Worm (Caenorhabditis elegans) whole organism, L1 larva: Measurements from ENCODE around the gene C25E10.11.
A peak's percentile ranks its signal among the peaks of the same experiment; 100 is the strongest.

Source experiments
- C34B4.2 ChIP-seq: sonication (generic microtip); optimal IDR thresholded peaks from 2 replicates; lab custom pipeline; 2017; ENCODE audit warnings: mild to moderate bottlenecking, missing genetic modification characterization, missing compliant biosample characterization
- blmp-1 ChIP-seq: fragments of 150-350 bp; optimal IDR thresholded peaks from 2 replicates; lab custom pipeline; 2014; ENCODE audit warnings: missing biosample characterization, missing genetic modification characterization
- ceh-8 ChIP-seq: fragments of 200-800 bp; sonication (Bioruptor generic); optimal IDR thresholded peaks from 2 replicates; lab custom pipeline; 2018; ENCODE audit warnings: mild to moderate bottlenecking, missing genetic modification characterization, moderate library complexity, missing compliant biosample characterization
- dpl-1 ChIP-seq, 3 experiments: fragments of 150-350 bp in 2 of 3; sonication (generic microtip) in 1 of 3; optimal IDR thresholded peaks; 2 replicates each; lab custom pipeline; 2014 to 2017; ENCODE audit warnings: missing biosample characterization in 3 of 3, missing genetic modification characterization in 3 of 3, missing genetic modification reagents in 3 of 3
- efl-1 ChIP-seq, 4 experiments: fragments of 150-350 bp; optimal IDR thresholded peaks in 3 of 4; peaks in 1 of 4; 1 replicate in 1 of 4; 2 replicates in 3 of 4; lab custom pipeline; 2014; ENCODE audit warnings: missing biosample characterization in 2 of 4, missing genetic modification characterization in 2 of 4, missing genetic modification reagents in 2 of 4
- egl-13 ChIP-seq: sonication (generic microtip); optimal IDR thresholded peaks from 2 replicates; lab custom pipeline; 2016; ENCODE audit warnings: missing genotype, missing genetic modification reagents, missing genetic modification characterization, missing compliant biosample characterization
- elt-2 ChIP-seq: sonication (generic microtip); optimal IDR thresholded peaks from 2 replicates; lab custom pipeline; 2016; ENCODE audit warnings: missing genetic modification characterization, mild to moderate bottlenecking, inconsistent platforms, missing compliant biosample characterization, missing genetic modification reagents
- ets-5 ChIP-seq: fragments of 200-800 bp; sonication (Bioruptor generic); IDR thresholded peaks from 2 replicates; pipeline ENCODE4 v1.3.6; 2022; ENCODE audit warnings: missing genetic modification characterization, missing compliant biosample characterization
- fkh-10 ChIP-seq: sonication (generic microtip); optimal IDR thresholded peaks from 2 replicates; lab custom pipeline; 2017; ENCODE audit warnings: missing biosample characterization, missing genetic modification reagents, missing genetic modification characterization
- fkh-8 ChIP-seq: sonication (generic microtip); optimal IDR thresholded peaks from 2 replicates; lab custom pipeline; 2016; ENCODE audit warnings: mild to moderate bottlenecking, missing genetic modification characterization, missing compliant biosample characterization
- fos-1 ChIP-seq: fragments of 150-350 bp; optimal IDR thresholded peaks from 2 replicates; lab custom pipeline; 2014; ENCODE audit warnings: missing biosample characterization, missing genetic modification characterization
- hlh-17 ChIP-seq: fragments of 200-800 bp; sonication (Bioruptor generic); optimal IDR thresholded peaks from 2 replicates; lab custom pipeline; 2018; ENCODE audit warnings: missing genetic modification characterization, mild to moderate bottlenecking, missing compliant biosample characterization, moderate library complexity, borderline replicate concordance
- irx-1 ChIP-seq: sonication (generic microtip); optimal IDR thresholded peaks from 2 replicates; lab custom pipeline; 2016; ENCODE audit warnings: missing genetic modification characterization, missing compliant biosample characterization
- jun-1 ChIP-seq: fragments of 150-350 bp; optimal IDR thresholded peaks from 2 replicates; lab custom pipeline; 2014; ENCODE audit warnings: missing biosample characterization, missing genetic modification reagents, missing genetic modification characterization
- lin-14 ChIP-seq: fragments of 200-800 bp; sonication (Bioruptor generic); optimal IDR thresholded peaks from 2 replicates; lab custom pipeline; 2018; ENCODE audit warnings: mild to moderate bottlenecking, missing genetic modification characterization, moderate library complexity, missing compliant biosample characterization
- lin-35 ChIP-seq, 2 experiments: fragments of 150-350 bp; optimal IDR thresholded peaks; 2 replicates each; lab custom pipeline; 2014; ENCODE audit warnings: missing biosample characterization in 2 of 2, missing genetic modification characterization in 2 of 2, missing genetic modification reagents in 2 of 2
- mdl-1 ChIP-seq, 2 experiments: fragments of 150-350 bp; optimal IDR thresholded peaks; 2 replicates each; lab custom pipeline; 2014 to 2017; ENCODE audit warnings: missing biosample characterization in 2 of 2, missing genetic modification characterization in 2 of 2, inconsistent platforms in 1 of 2
- nhr-19 ChIP-seq: fragments of 200-800 bp; sonication (Bioruptor generic); conservative IDR thresholded peaks from 2 replicates; pipeline ENCODE4 v1.3.6; 2022; ENCODE audit warnings: missing genetic modification characterization, missing compliant biosample characterization
- nhr-20 ChIP-seq: sonication (generic microtip); optimal IDR thresholded peaks from 2 replicates; lab custom pipeline; 2016; ENCODE audit warnings: mild to moderate bottlenecking, missing genetic modification characterization, missing compliant biosample characterization
- nhr-28 ChIP-seq: fragments of 150-350 bp; optimal IDR thresholded peaks from 2 replicates; lab custom pipeline; 2014; ENCODE audit warnings: missing biosample characterization, missing genetic modification characterization
- nhr-71 ChIP-seq: sonication (generic microtip); optimal IDR thresholded peaks from 2 replicates; lab custom pipeline; 2016; ENCODE audit warnings: mild to moderate bottlenecking, missing genetic modification characterization, moderate library complexity, missing compliant biosample characterization
- nhr-85 ChIP-seq: sonication (generic microtip); peaks from one replicate; lab custom pipeline; 2016; ENCODE audit warnings: missing genetic modification characterization, inconsistent platforms, missing compliant biosample characterization
- nhr-90 ChIP-seq: sonication (generic microtip); optimal IDR thresholded peaks from 2 replicates; lab custom pipeline; 2016; ENCODE audit warnings: mild to moderate bottlenecking, missing genetic modification characterization, missing compliant biosample characterization; ENCODE audit not compliant: poor library complexity
- pag-3 ChIP-seq: sonication (generic microtip); optimal IDR thresholded peaks from 2 replicates; lab custom pipeline; 2017; ENCODE audit warnings: missing genetic modification characterization, mild to moderate bottlenecking, missing compliant biosample characterization, antibody characterized with exemption, borderline replicate concordance; ENCODE audit not compliant: insufficient read depth
- pax-3 ChIP-seq: fragments of 200-800 bp; sonication (Bioruptor generic); optimal IDR thresholded peaks from 2 replicates; lab custom pipeline; 2018; ENCODE audit warnings: mild to moderate bottlenecking, missing genetic modification characterization, moderate library complexity, missing compliant biosample characterization
- tbx-2 ChIP-seq: sonication (generic microtip); optimal IDR thresholded peaks from 2 replicates; lab custom pipeline; 2016; ENCODE audit warnings: missing genetic modification characterization, missing compliant biosample characterization
- tlp-1 ChIP-seq: fragments of 150-350 bp; optimal IDR thresholded peaks from 2 replicates; lab custom pipeline; 2014; ENCODE audit warnings: missing biosample characterization, missing genetic modification characterization
- unc-30 ChIP-seq: sonication (generic microtip); optimal IDR thresholded peaks from 2 replicates; lab custom pipeline; 2017; ENCODE audit warnings: missing biosample characterization, missing genetic modification characterization
- vab-15 ChIP-seq: sonication (generic microtip); optimal IDR thresholded peaks from 2 replicates; lab custom pipeline; 2017; ENCODE audit warnings: missing genotype, mild to moderate bottlenecking, missing genetic modification characterization, missing compliant biosample characterization
- xbp-1 ChIP-seq: sonication (generic microtip); optimal IDR thresholded peaks from 2 replicates; lab custom pipeline; 2016; ENCODE audit warnings: missing genetic modification characterization, missing compliant biosample characterization
- ztf-11 ChIP-seq, 2 experiments: sonication (generic microtip); optimal IDR thresholded peaks; 2 replicates each; lab custom pipeline; 2016 to 2017; ENCODE audit warnings: missing genetic modification characterization in 2 of 2, missing biosample characterization in 1 of 2, missing compliant biosample characterization in 1 of 2
- ztf-4 ChIP-seq: fragments of 150-350 bp; optimal IDR thresholded peaks from 2 replicates; lab custom pipeline; 2014; ENCODE audit warnings: missing biosample characterization, missing genetic modification characterization

C25E10.11 gene

DNA sequence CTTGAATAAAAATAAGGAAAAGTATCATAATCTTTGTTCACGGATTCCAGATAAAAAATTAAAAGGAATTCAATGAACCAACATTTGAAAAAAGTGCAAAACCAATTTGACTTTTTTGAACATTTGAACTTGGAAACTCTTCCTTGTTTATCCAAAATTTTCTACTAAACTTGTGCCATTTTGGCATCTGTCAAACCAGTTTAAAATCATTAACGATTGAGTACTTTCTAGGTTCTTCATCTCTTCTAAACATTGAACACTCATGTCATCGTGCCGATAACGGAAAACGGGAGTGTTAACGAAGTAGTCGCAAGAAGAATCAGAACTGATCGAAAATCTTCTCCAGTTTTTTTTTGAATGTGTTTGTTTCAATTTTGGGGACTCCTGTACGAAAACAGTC, 25.7 kb upstream of the C25E10.11 start (continued):
- no peak for TF ChIP-seq unc-30 (tag; lab: Kevin White, UChicago)
- TF ChIP-seq fkh-10 (GFP tag; lab: Kevin White, UChicago) = no peak
- no peak for TF ChIP-seq xbp-1
- peak in 1 of 2 experiments; percentile 24 for TF ChIP-seq lin-35 (GFP tag; optimal IDR thresholded peaks at IDR 0.05; lab: Kevin White, UChicago)
- TF ChIP-seq fos-1 (tag; lab: Kevin White, UChicago) = no peak
- peak; percentile 27 for TF ChIP-seq tbx-2 (tag; lab: Kevin White, UChicago)
- no peak for TF ChIP-seq pax-3 (tag; lab: Kevin White, UChicago)
- no peak for TF ChIP-seq efl-1 (optimal IDR thresholded peaks at IDR 0.05; lab: Kevin White, UChicago)
- no peak for TF ChIP-seq efl-1 (GFP tag; optimal IDR thresholded peaks at IDR 0.05 in 1 of 2; lab: Kevin White, UChicago)
- TF ChIP-seq fkh-8 (tag; lab: Kevin White, UChicago) = no peak
- no peak for TF ChIP-seq ceh-8 (GFP tag; lab: Kevin White, UChicago)
- no peak for TF ChIP-seq jun-1 (tag; lab: Kevin White, UChicago)
- no peak for TF ChIP-seq tlp-1 (tag; lab: Kevin White, UChicago)
- no peak for TF ChIP-seq ztf-11 (tag; optimal IDR thresholded peaks at IDR 0.05; lab: Kevin White, UChicago)
- no peak for TF ChIP-seq pag-3 (tag; lab: Kevin White, UChicago)
- TF ChIP-seq nhr-28 (tag; lab: Kevin White, UChicago) = no peak
- no peak for TF ChIP-seq dpl-1 (GFP tag; optimal IDR thresholded peaks at IDR 0.05; lab: Kevin White, UChicago)

DNA sequence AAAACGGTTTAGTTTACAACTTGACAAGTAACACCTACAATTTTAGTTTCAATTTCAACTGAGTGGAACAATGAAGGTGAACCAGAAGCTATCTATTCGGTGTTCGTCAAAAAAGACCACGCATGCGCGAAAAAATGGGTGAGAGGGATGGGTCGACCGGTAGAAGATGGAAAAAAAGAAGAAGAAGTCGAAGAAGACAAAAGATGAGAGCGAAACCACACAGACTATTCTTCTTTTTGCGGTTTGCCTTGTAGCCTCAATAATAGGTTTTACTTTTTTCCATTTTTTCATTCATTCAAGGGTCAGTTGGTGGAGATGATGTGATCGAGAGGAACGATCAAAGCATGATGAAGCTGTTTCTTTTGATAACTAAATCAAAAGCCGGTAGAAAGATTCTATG, 23.8 kb upstream of the C25E10.11 start:
- TF ChIP-seq blmp-1 (tag; lab: Kevin White, UChicago) (peak; percentile 62), irx-1 (no peak)

DNA sequence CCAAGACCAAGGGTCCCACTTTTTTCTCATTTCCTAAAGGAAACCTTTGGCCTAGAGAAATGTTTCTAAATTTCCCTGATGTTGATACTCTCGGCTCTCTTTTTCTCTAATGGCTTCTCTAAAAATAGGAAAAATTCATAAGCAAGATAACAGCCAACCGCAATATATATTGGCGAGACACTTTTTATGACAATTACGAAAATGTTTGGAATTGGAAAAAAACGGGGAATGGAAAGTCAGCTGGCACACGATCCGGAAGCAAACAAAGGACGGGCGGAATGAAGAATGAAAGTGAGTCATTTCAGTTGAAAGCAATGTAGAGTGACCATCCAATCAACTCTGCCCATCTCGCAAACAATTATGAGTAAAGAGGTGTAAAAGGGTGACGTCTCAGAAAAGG, 22.9 kb upstream of the C25E10.11 start:
- TF ChIP-seq elt-2 (tag; lab: Kevin White, UChicago) (peak; percentile 26), lin-14 (GFP tag; lab: Kevin White, UChicago) (peak; percentile 24), mdl-1 (tag; optimal IDR thresholded peaks at IDR 0.05; lab: Kevin White, UChicago) (peak in 1 of 2 experiments; percentile 7), jun-1 (tag; lab: Kevin White, UChicago) (peak; percentile 16), C34B4.2 (tag; lab: Kevin White, UChicago) (no peak)

DNA sequence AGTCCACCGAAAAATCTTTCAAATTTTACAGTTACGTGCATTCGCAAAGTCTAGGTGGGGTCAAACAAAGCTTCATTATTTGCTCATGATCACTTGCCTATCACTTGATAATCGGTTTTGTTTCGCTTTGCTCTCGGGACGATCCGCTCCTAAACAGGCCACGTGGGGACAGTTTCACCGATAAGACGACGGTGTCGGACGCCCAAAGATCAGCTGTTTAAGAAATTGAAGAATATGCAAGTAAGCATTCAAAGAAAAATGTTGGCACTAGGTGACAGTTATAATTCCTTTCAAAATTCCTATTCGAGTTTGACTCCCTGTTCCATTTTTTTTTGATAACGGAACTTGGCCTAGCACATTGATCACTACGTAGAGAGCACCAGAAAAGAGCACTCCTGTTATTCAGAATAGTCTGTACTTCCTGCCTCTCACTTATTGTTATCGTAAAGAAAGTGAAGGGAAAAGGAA, 21.5 kb upstream of the C25E10.11 start:
- peak; percentile 14 for TF ChIP-seq egl-13
- TF ChIP-seq nhr-85 = no peak
- TF ChIP-seq nhr-19 (GFP tag; lab: Robert Waterston, UW) = peak; percentile 25; the same call in 1 of the 2 replicates
- TF ChIP-seq mdl-1 (tag; optimal IDR thresholded peaks at IDR 0.05; lab: Kevin White, UChicago) = peak in 1 of 2 experiments; percentile 65
- peak; percentile 97 for TF ChIP-seq elt-2 (tag; lab: Kevin White, UChicago)
- TF ChIP-seq ets-5 = no peak
- peak; percentile 11 for TF ChIP-seq lin-14 (GFP tag; lab: Kevin White, UChicago)
- TF ChIP-seq vab-15 (tag; lab: Kevin White, UChicago) = no peak
- TF ChIP-seq fkh-10 (GFP tag; lab: Kevin White, UChicago) = no peak
- TF ChIP-seq efl-1 (optimal IDR thresholded peaks at IDR 0.05; lab: Kevin White, UChicago) = no peak
- peak in 1 of 2 experiments; percentile 89 for TF ChIP-seq efl-1 (GFP tag; optimal IDR thresholded peaks at IDR 0.05 in 1 of 2; lab: Kevin White, UChicago)
- no peak for TF ChIP-seq ztf-4 (tag; lab: Kevin White, UChicago)
- peak; percentile 52 for TF ChIP-seq nhr-90 (tag; lab: Kevin White, UChicago)
- peak; percentile 46 for TF ChIP-seq nhr-71
- peak; percentile 33 for TF ChIP-seq nhr-20 (tag; lab: Kevin White, UChicago)
- no peak for TF ChIP-seq hlh-17 (GFP tag; lab: Kevin White, UChicago)
- TF ChIP-seq lin-35 (GFP tag; optimal IDR thresholded peaks at IDR 0.05; lab: Kevin White, UChicago) = peak in 1 of 2 experiments; percentile 53
